Worm (Caenorhabditis elegans) whole organism, L3 larva: Measurements from ENCODE around the gene sec-23.

Experiments
- ama-1 ChIP-seq: fragments of 150-350 bp; optimal IDR thresholded peaks from 2 replicates; lab custom pipeline; 2018
- ceh-82 ChIP-seq: fragments of 150-350 bp; optimal IDR thresholded peaks from 2 replicates; lab custom pipeline; 2014; ENCODE audit warnings: missing biosample characterization, missing genetic modification characterization
- daf-12 ChIP-seq: fragments of 150-350 bp; optimal IDR thresholded peaks from 2 replicates; lab custom pipeline; 2014; ENCODE audit warnings: missing biosample characterization, missing genetic modification reagents, missing genetic modification characterization
- jun-1 ChIP-seq: fragments of 150-350 bp; optimal IDR thresholded peaks from 2 replicates; lab custom pipeline; 2014; ENCODE audit warnings: missing biosample characterization, missing genetic modification reagents, missing genetic modification characterization
- nhr-76 ChIP-seq: fragments of 150-350 bp; sonication (generic microtip); optimal IDR thresholded peaks from 5 replicates; lab custom pipeline; 2014; ENCODE audit warnings: missing biosample characterization, missing genetic modification characterization
- pqm-1 ChIP-seq: fragments of 150-350 bp; optimal IDR thresholded peaks from 2 replicates; lab custom pipeline; 2017; ENCODE audit warnings: missing biosample characterization, missing genetic modification characterization, inconsistent platforms
- tbx-2 ChIP-seq: sonication (generic microtip); optimal IDR thresholded peaks from 2 replicates; lab custom pipeline; 2016; ENCODE audit warnings: mild to moderate bottlenecking, missing genetic modification characterization, missing compliant biosample characterization
- unc-62 ChIP-seq: fragments of 150-350 bp; sonication (generic microtip); optimal IDR thresholded peaks from 4 replicates; lab custom pipeline; 2014; ENCODE audit warnings: missing biosample characterization, missing genetic modification reagents, missing genetic modification characterization

DNA sequence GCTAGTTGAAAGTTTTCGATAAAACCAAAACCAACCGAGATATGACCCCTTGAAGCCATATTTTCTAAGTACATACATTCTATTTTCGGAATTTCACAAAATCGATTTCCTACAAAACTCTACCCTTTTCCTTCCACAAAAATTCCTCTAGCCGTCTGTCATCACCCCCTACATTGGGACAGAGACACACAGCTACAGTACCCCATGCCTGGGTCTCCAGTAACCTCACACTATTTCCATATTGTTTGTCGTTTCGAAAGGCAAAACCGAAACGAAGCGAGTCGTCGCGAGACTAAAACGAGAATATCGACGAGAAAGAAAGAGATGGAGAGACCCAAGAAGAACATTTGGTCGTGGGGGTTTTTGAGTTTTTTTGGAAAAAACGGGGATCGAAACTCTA, 22.7 kb upstream of the sec-23 start:
- TF ChIP-seq nhr-76 (tag; lab: Kevin White, UChicago) = no peak
- no peak for TF ChIP-seq ceh-82 (tag; lab: Kevin White, UChicago)
- TF ChIP-seq unc-62 (GFP tag; lab: Kevin White, UChicago) = no peak
- no peak for TF ChIP-seq tbx-2 (tag; lab: Kevin White, UChicago)
- no peak for TF ChIP-seq pqm-1 (tag; lab: Kevin White, UChicago)
- TF ChIP-seq daf-12 = no peak
- TF ChIP-seq ama-1 = no peak
- TF ChIP-seq jun-1 (tag; lab: Kevin White, UChicago) = no peak
